Fruit fly (Drosophila melanogaster) whole organism, wandering third instar larva: ENCODE results near the gene CG16904.

Source experiments
- Abd-B ChIP-seq: fragments of >200 bp; optimal IDR thresholded peaks from 2 replicates; lab custom pipeline; 2017; ENCODE audit warnings: missing biosample characterization, missing genetic modification characterization
- CG9705 ChIP-seq: fragments of 200-800 bp; sonication (Bioruptor generic); optimal IDR thresholded peaks from 2 replicates; lab custom pipeline; 2018; ENCODE audit warnings: missing biosample characterization, mild to moderate bottlenecking, missing genetic modification characterization
- CrebA ChIP-seq: fragments of 200-800 bp; sonication (Bioruptor generic); optimal IDR thresholded peaks from 2 replicates; lab custom pipeline; 2016; ENCODE audit warnings: missing biosample characterization, mild to moderate bottlenecking, missing genetic modification characterization, borderline replicate concordance
- GATAd ChIP-seq: sonication (Bioruptor generic); optimal IDR thresholded peaks from 2 replicates; lab custom pipeline; 2016; ENCODE audit warnings: missing biosample characterization, missing genetic modification characterization
- HLH106 ChIP-seq: fragments of 200-800 bp; optimal IDR thresholded peaks from 3 replicates; lab custom pipeline; 2019; ENCODE audit warnings: missing biosample characterization, mild to moderate bottlenecking, missing genetic modification characterization, moderate library complexity
- Hnf4 ChIP-seq: fragments of 200-800 bp; sonication (Bioruptor generic); optimal IDR thresholded peaks from 2 replicates; lab custom pipeline; 2016; ENCODE audit warnings: missing biosample characterization, mild to moderate bottlenecking, missing genetic modification characterization
- Hr78 ChIP-seq: fragments of >200 bp; optimal IDR thresholded peaks from 2 replicates; lab custom pipeline; 2017; ENCODE audit warnings: missing biosample characterization, missing genetic modification characterization
- Hr83 ChIP-seq: fragments of 200-300 bp; sonication (Bioruptor generic); optimal IDR thresholded peaks from 2 replicates; lab custom pipeline; 2016; ENCODE audit warnings: missing biosample characterization, mild to moderate bottlenecking, missing genetic modification characterization, moderate library complexity; ENCODE audit not compliant: poor library complexity, severe bottlenecking
- Mio ChIP-seq: sonication (Bioruptor generic); optimal IDR thresholded peaks from 2 replicates; lab custom pipeline; 2016; ENCODE audit warnings: missing biosample characterization, missing genetic modification characterization
- Myc ChIP-seq: fragments of >200 bp; optimal IDR thresholded peaks from 2 replicates; lab custom pipeline; 2017
- N ChIP-seq: fragments of >200 bp; optimal IDR thresholded peaks from 2 replicates; lab custom pipeline; 2018; ENCODE audit warnings: missing biosample characterization, missing external identifiers, missing genetic modification characterization
- Rel ChIP-seq, 2 experiments: fragments of 200-800 bp; sonication (Bioruptor generic) in 1 of 2; optimal IDR thresholded peaks; 2 replicates in 1 of 2; 3 replicates in 1 of 2; lab custom pipeline; 2016 to 2019; ENCODE audit warnings: mild to moderate bottlenecking in 2 of 2, missing biosample characterization in 2 of 2, missing genetic modification characterization in 2 of 2, moderate library complexity in 1 of 2
- Sp1 ChIP-seq: fragments of 200-800 bp; sonication (Bioruptor generic); optimal IDR thresholded peaks from 3 replicates; lab custom pipeline; 2019; ENCODE audit warnings: missing biosample characterization, mild to moderate bottlenecking, missing genetic modification characterization, moderate library complexity
- Vsx2 ChIP-seq: fragments of 200-300, 225-300 bp; sonication (Bioruptor generic); optimal IDR thresholded peaks from 2 replicates; lab custom pipeline; 2018; ENCODE audit warnings: missing biosample characterization, missing genetic modification characterization; ENCODE audit not compliant: partially characterized antibody
- br ChIP-seq: fragments of 200-800 bp; sonication (Bioruptor generic); optimal IDR thresholded peaks from 2 replicates; lab custom pipeline; 2016; ENCODE audit warnings: missing biosample characterization, missing genetic modification characterization
- brk ChIP-seq: fragments of 200-800 bp; sonication (Bioruptor generic); optimal IDR thresholded peaks from 2 replicates; lab custom pipeline; 2016; ENCODE audit warnings: missing biosample characterization, mild to moderate bottlenecking, missing genetic modification characterization
- dl ChIP-seq, 2 experiments: fragments of 175-275, 200-275 bp in 1 of 2; fragments of 200-275 bp in 1 of 2; sonication (Bioruptor generic); optimal IDR thresholded peaks; lab custom pipeline; 2018; ENCODE audit warnings: mild to moderate bottlenecking in 2 of 2, missing biosample characterization in 2 of 2, missing genetic modification characterization in 2 of 2, moderate library complexity in 2 of 2; ENCODE audit not compliant: partially characterized antibody in 2 of 2, insufficient read depth in 1 of 2
- dmrt93B ChIP-seq: fragments of 200-800 bp; sonication (Bioruptor generic); optimal IDR thresholded peaks from 2 replicates; lab custom pipeline; 2018; ENCODE audit warnings: missing biosample characterization, mild to moderate bottlenecking, missing genetic modification characterization
- dsf ChIP-seq: sonication (Bioruptor generic); optimal IDR thresholded peaks from 2 replicates; lab custom pipeline; 2016; ENCODE audit warnings: missing biosample characterization, missing genetic modification characterization, borderline replicate concordance
- ey ChIP-seq: fragments of 200-800 bp; sonication (Bioruptor generic); optimal IDR thresholded peaks from 2 replicates; lab custom pipeline; 2016; ENCODE audit warnings: missing biosample characterization, missing genetic modification characterization
- fru ChIP-seq: fragments of 200-800 bp; sonication (Bioruptor generic); optimal IDR thresholded peaks from 3 replicates; lab custom pipeline; 2016; ENCODE audit warnings: missing biosample characterization, mild to moderate bottlenecking, missing genetic modification characterization
- jim ChIP-seq: fragments of 175-275, 200-325 bp; sonication (Bioruptor generic); optimal IDR thresholded peaks from 2 replicates; lab custom pipeline; 2016; ENCODE audit warnings: missing biosample characterization, mild to moderate bottlenecking, missing genetic modification characterization
- lola ChIP-seq: fragments of >200 bp; optimal IDR thresholded peaks from 2 replicates; lab custom pipeline; 2017; ENCODE audit warnings: missing biosample characterization, missing genetic modification characterization
- pan ChIP-seq: fragments of >200 bp; optimal IDR thresholded peaks from 2 replicates; lab custom pipeline; 2017
- psq ChIP-seq: fragments of 200-800 bp; sonication (Bioruptor generic); optimal IDR thresholded peaks from 3 replicates; lab custom pipeline; 2017; ENCODE audit warnings: missing biosample characterization, mild to moderate bottlenecking, missing genetic modification characterization, moderate library complexity
- rgr ChIP-seq: fragments of 200-800 bp; sonication (Bioruptor generic); optimal IDR thresholded peaks from 3 replicates; lab custom pipeline; 2016; ENCODE audit warnings: missing biosample characterization, mild to moderate bottlenecking, missing genetic modification characterization
- sv ChIP-seq: fragments of 200-800 bp; sonication (Bioruptor generic); optimal IDR thresholded peaks from 3 replicates; lab custom pipeline; 2016; ENCODE audit warnings: missing biosample characterization, missing genetic modification characterization
- tai ChIP-seq: sonication (Bioruptor generic); optimal IDR thresholded peaks from 2 replicates; lab custom pipeline; 2016; ENCODE audit warnings: missing biosample characterization, missing genetic modification characterization
- usp ChIP-seq: fragments of >200 bp; optimal IDR thresholded peaks from 2 replicates; lab custom pipeline; 2017; ENCODE audit warnings: missing biosample characterization, missing genetic modification characterization
- woc ChIP-seq: sonication (Bioruptor generic); optimal IDR thresholded peaks from 2 replicates; lab custom pipeline; 2016; ENCODE audit warnings: missing biosample characterization, mild to moderate bottlenecking, missing genetic modification characterization

CG16904 gene

dm6 chr3R:9821091-9821490 lies 4.3 kb upstream of the CG16904 start, which contains the start of gene CG42857:
CG42857 (minus strand) TSS chr3R:9821191.
- TF ChIP-seq brk (GFP tag; lab: Kevin White, UChicago), result no peak

- TF ChIP-seq fru (GFP tag; lab: Kevin White, UChicago) (no peak), pan (lab: Kevin White, UChicago) (no peak), N (GFP tag; lab: Kevin White, UChicago) (no peak), Sp1 (GFP tag; lab: Kevin White, UChicago) (no peak), dsf (GFP tag; lab: Kevin White, UChicago) (no peak), dmrt93B (GFP tag; lab: Kevin White, UChicago) (no peak), lola (GFP tag; lab: Kevin White, UChicago) (no peak), Hr83 (GFP tag; lab: Kevin White, UChicago) (no peak), rgr (GFP tag; lab: Kevin White, UChicago) (no peak), Hnf4 (GFP tag; lab: Kevin White, UChicago) (no peak), Mio (GFP tag; lab: Kevin White, UChicago) (no peak)
These were observed 3.0 kb upstream of the CG16904 start, which contains the start of gene CG9458 for dm6 chr3R:9819777-9820176. CG9458 (minus strand) TSS chr3R:9819877.

- no peak for TF ChIP-seq sv (GFP tag; lab: Kevin White, UChicago)
- no peak for TF ChIP-seq tai
- TF ChIP-seq Abd-B, result no peak
- no peak for TF ChIP-seq brk (GFP tag; lab: Kevin White, UChicago)
- TF ChIP-seq br (GFP tag; lab: Kevin White, UChicago), result no peak
- no peak for TF ChIP-seq ey
- TF ChIP-seq CG9705, result no peak
- no peak for TF ChIP-seq usp (GFP tag; lab: Kevin White, UChicago)
- TF ChIP-seq Myc (lab: Kevin White, UChicago), result no peak
- no peak for TF ChIP-seq Vsx2
- no peak for TF ChIP-seq lola (GFP tag; lab: Kevin White, UChicago)
- no peak for TF ChIP-seq dmrt93B (GFP tag; lab: Kevin White, UChicago)
- TF ChIP-seq HLH106, result no peak
- no peak for TF ChIP-seq Hr78 (GFP tag; lab: Kevin White, UChicago)
- no peak for TF ChIP-seq GATAd
These were observed 1.5 kb upstream of the CG16904 start, which contains the start of gene CG9459 for dm6 chr3R:9818295-9818694. CG9459 (minus strand) TSS chr3R:9818395.

dm6 chr3R:9813861-9814260 lies 2.9 kb downstream of the CG16904 start, which contains the start of gene eloF:
eloF (plus strand) TSS chr3R:9814161.
- TF ChIP-seq rgr (GFP tag; lab: Kevin White, UChicago), result no peak
- no peak for TF ChIP-seq Hr78 (GFP tag; lab: Kevin White, UChicago)
- TF ChIP-seq dl (GFP tag; optimal IDR thresholded peaks at IDR 0.05; lab: Kevin White, UChicago; ENCODE audit: insufficient read depth in 1 of 2, partially characterized antibody in 2 of 2), result no peak
- no peak for TF ChIP-seq woc
- TF ChIP-seq Abd-B, result no peak
- TF ChIP-seq dsf (GFP tag; lab: Kevin White, UChicago), result no peak
- TF ChIP-seq jim (GFP tag; lab: Kevin White, UChicago), result no peak

- TF ChIP-seq Hr83 (GFP tag; lab: Kevin White, UChicago) (no peak), br (GFP tag; lab: Kevin White, UChicago) (no peak), psq (GFP tag; lab: Kevin White, UChicago) (no peak), GATAd (no peak), woc (no peak), dsf (GFP tag; lab: Kevin White, UChicago) (no peak), lola (GFP tag; lab: Kevin White, UChicago) (no peak), brk (GFP tag; lab: Kevin White, UChicago) (no peak), Mio (GFP tag; lab: Kevin White, UChicago) (no peak), CG9705 (no peak), CrebA (GFP tag; lab: Kevin White, UChicago) (no peak), usp (GFP tag; lab: Kevin White, UChicago) (no peak), rgr (GFP tag; lab: Kevin White, UChicago) (no peak), sv (GFP tag; lab: Kevin White, UChicago) (no peak), Myc (lab: Kevin White, UChicago) (no peak), Hr78 (GFP tag; lab: Kevin White, UChicago) (no peak), ey (no peak), Rel (GFP tag; optimal IDR thresholded peaks at IDR 0.05; lab: Kevin White, UChicago) (no peak), Rel (tag; optimal IDR thresholded peaks at IDR 0.05; lab: Kevin White, UChicago) (no peak), tai (no peak), fru (GFP tag; lab: Kevin White, UChicago) (no peak)
These were observed 4.3 kb downstream of the CG16904 start, which contains the start of gene CG8534 for dm6 chr3R:9812447-9812846. CG8534 (plus strand) TSS chr3R:9812747.
